Fruit fly (Drosophila melanogaster): ENCODE results near the gene ru.

The ru gene

DNA sequence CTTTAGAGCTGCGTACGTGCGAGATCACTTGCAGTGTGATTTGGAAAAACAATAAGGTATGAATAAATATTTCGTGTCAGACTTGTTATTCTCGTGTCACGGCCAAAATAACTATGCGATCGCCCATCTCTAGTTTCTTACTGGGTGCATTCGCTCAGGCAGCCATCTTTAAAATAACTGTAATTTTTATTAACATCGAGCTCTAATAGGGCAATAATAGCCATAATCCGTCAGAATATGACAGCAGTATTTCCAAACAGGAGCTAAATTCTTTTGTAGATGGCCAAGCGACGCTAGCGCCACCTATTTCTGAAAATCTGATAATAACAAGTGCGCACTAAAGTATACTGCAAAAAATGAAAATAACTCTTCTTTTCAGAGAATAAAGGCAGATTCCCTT, 18.4 kb upstream of the ru start (continued):
- TF ChIP-seq schlank (tag; optimal IDR thresholded peaks at IDR 0.05) (no peak), abd-A (tag; optimal IDR thresholded peaks at IDR 0.05) (peak; percentile 82), cato (GFP tag; optimal IDR thresholded peaks at IDR 0.05; ENCODE audit: borderline replicate concordance) (no peak), CG4282 (GFP tag; optimal IDR thresholded peaks at IDR 0.05) (no peak), ATbp (GFP tag; optimal IDR thresholded peaks at IDR 0.05) (no peak), Antp (GFP tag; optimal IDR thresholded peaks at IDR 0.05) (no peak), Bteb2 (GFP tag; optimal IDR thresholded peaks at IDR 0.05) (no peak), CG1233 (GFP tag; optimal IDR thresholded peaks at IDR 0.05) (no peak), ttk (GFP tag; IDR thresholded peaks at IDR 0.05) (no peak), bab2 (GFP tag; optimal IDR thresholded peaks at IDR 0.05) (no peak), H15 (GFP tag; IDR thresholded peaks at IDR 0.05) (no peak; the same call in 2 of the 3 replicates), fd64A (GFP tag; optimal IDR thresholded peaks at IDR 0.05) (no peak), Mes4 (GFP tag; optimal IDR thresholded peaks at IDR 0.05) (no peak), az2 (GFP tag; optimal IDR thresholded peaks at IDR 0.05) (peak; percentile 41), CG2712 (tag; optimal IDR thresholded peaks at IDR 0.05) (peak; percentile 68), knrl (GFP tag; IDR thresholded peaks at IDR 0.05; ENCODE audit: partially characterized antibody) (peak; percentile 85), CrebB (tag; optimal IDR thresholded peaks at IDR 0.05) (peak; percentile 0), tin (GFP tag; optimal IDR thresholded peaks at IDR 0.05) (peak; percentile 31), bigmax (GFP tag; optimal IDR thresholded peaks at IDR 0.05) (no peak), hkb (optimal IDR thresholded peaks at IDR 0.05) (no peak), hkb (GFP tag; IDR thresholded peaks at IDR 0.05) (0 out of 2 replicates have a peak, but pooled peaks have one; percentile 20), Gsc (GFP tag; IDR thresholded peaks at IDR 0.05) (no peak), ind (GFP tag; optimal IDR thresholded peaks at IDR 0.05) (no peak), CG16815 (GFP tag; optimal IDR thresholded peaks at IDR 0.05) (no peak), Gug (GFP tag; IDR thresholded peaks at IDR 0.05) (peak; percentile 31; the same call in 1 of the 4 replicates), E2f1 (GFP tag; IDR thresholded peaks at IDR 0.05) (peak; percentile 11; the same call in 1 of the 2 replicates), bcd (GFP tag; optimal IDR thresholded peaks at IDR 0.05) (peak; percentile 10), CG3847 (GFP tag; IDR thresholded peaks at IDR 0.05) (no peak), cwo (GFP tag; optimal IDR thresholded peaks at IDR 0.05) (no peak), twi (tag; optimal IDR thresholded peaks at IDR 0.05) (peak; percentile 3), Neu2 (GFP tag; optimal IDR thresholded peaks at IDR 0.05; ENCODE audit: borderline replicate concordance) (no peak), nerfin-2 (GFP tag; IDR thresholded peaks at IDR 0.05; ENCODE audit: partially characterized antibody) (peak; percentile 73), mam (GFP tag; optimal IDR thresholded peaks at IDR 0.05) (peak; percentile 8), CG9727 (GFP tag; optimal IDR thresholded peaks at IDR 0.05) (peak; percentile 14), zf30C (GFP tag; optimal IDR thresholded peaks at IDR 0.05) (peak; percentile 15), fd3F (GFP tag; optimal IDR thresholded peaks at IDR 0.05) (no peak), MBD-R2 (GFP tag; IDR thresholded peaks at IDR 0.05) (peak; percentile 39; the same call in 1 of the 2 replicates), chn (GFP tag; optimal IDR thresholded peaks at IDR 0.05) (peak; percentile 16), CG6254 (GFP tag; optimal IDR thresholded peaks at IDR 0.05) (no peak), CG17361 (GFP tag; IDR thresholded peaks at IDR 0.05) (peak; percentile 40; the same call in 2 of the 3 replicates), CG12942 (GFP tag; optimal IDR thresholded peaks at IDR 0.05) (no peak), phol (tag; optimal IDR thresholded peaks at IDR 0.05) (peak; percentile 97), nau (GFP tag; optimal IDR thresholded peaks at IDR 0.05) (peak; percentile 10), z (GFP tag; IDR thresholded peaks at IDR 0.05) (no peak), Kr (GFP tag; optimal IDR thresholded peaks at IDR 0.05) (no peak), insv (GFP tag; optimal IDR thresholded peaks at IDR 0.05) (peak in 1 of 2 experiments; percentile 86), pfk (GFP tag; optimal IDR thresholded peaks at IDR 0.05) (no peak), CHES-1-like (GFP tag; optimal IDR thresholded peaks at IDR 0.05) (no peak), CG11504 (tag; optimal IDR thresholded peaks at IDR 0.05) (peak; percentile 48), NC2α (GFP tag; optimal IDR thresholded peaks at IDR 0.05) (no peak), gem (tag; optimal IDR thresholded peaks at IDR 0.05) (peak; percentile 33)

All from whole organism, embryonic.